Worm (Caenorhabditis elegans) whole organism, mixed stage, embryonic: ENCODE measurements around the gene oat-1.

ENCODE experiments used
- M03D4.4 ChIP-seq: sonication (generic microtip); optimal IDR thresholded peaks from 2 replicates; lab custom pipeline; 2017; ENCODE audit warnings: mild to moderate bottlenecking, missing genetic modification characterization, missing compliant biosample characterization
- bed-3 ChIP-seq: fragments of 200-800 bp; sonication (Bioruptor generic); optimal IDR thresholded peaks from 3 replicates; lab custom pipeline; 2018; ENCODE audit warnings: mild to moderate bottlenecking, missing genetic modification characterization, moderate library complexity, missing compliant biosample characterization
- blmp-1 ChIP-seq: fragments of 150-350 bp; optimal IDR thresholded peaks from 2 replicates; lab custom pipeline; 2014; ENCODE audit warnings: missing biosample characterization, missing genetic modification characterization
- ceh-39 ChIP-seq: fragments of 150-350 bp; optimal IDR thresholded peaks from 2 replicates; lab custom pipeline; 2014; ENCODE audit warnings: missing biosample characterization, missing genetic modification characterization
- ceh-43 ChIP-seq: fragments of 200-800 bp; sonication (Bioruptor generic); optimal IDR thresholded peaks from 2 replicates; lab custom pipeline; 2018; ENCODE audit warnings: mild to moderate bottlenecking, missing genetic modification characterization, moderate library complexity, missing compliant biosample characterization
- ceh-83 ChIP-seq: fragments of 200-800 bp; sonication (Bioruptor generic); optimal IDR thresholded peaks from 2 replicates; lab custom pipeline; 2018; ENCODE audit warnings: mild to moderate bottlenecking, missing genetic modification characterization, missing compliant biosample characterization
- ces-1 ChIP-seq: fragments of 150-350 bp; optimal IDR thresholded peaks from 2 replicates; lab custom pipeline; 2014; ENCODE audit warnings: missing biosample characterization, missing genetic modification reagents, missing genetic modification characterization
- cnd-1 ChIP-seq: fragments of 200-800 bp; sonication (Bioruptor generic); optimal IDR thresholded peaks from 2 replicates; lab custom pipeline; 2018; ENCODE audit warnings: mild to moderate bottlenecking, missing genetic modification characterization, missing compliant biosample characterization
- elt-1 ChIP-seq: sonication (generic microtip); optimal IDR thresholded peaks from 2 replicates; lab custom pipeline; 2017; ENCODE audit warnings: missing genetic modification characterization, mild to moderate bottlenecking, missing compliant biosample characterization, antibody characterized with exemption, moderate library complexity, borderline replicate concordance; ENCODE audit not compliant: insufficient read depth
- elt-3 ChIP-seq: fragments of 150-350 bp; optimal IDR thresholded peaks from 2 replicates; lab custom pipeline; 2014; ENCODE audit warnings: missing biosample characterization, missing genetic modification characterization
- flh-1 ChIP-seq: fragments of 200-800 bp; sonication (Bioruptor generic); optimal IDR thresholded peaks from 2 replicates; lab custom pipeline; 2018; ENCODE audit warnings: mild to moderate bottlenecking, missing genetic modification characterization, moderate library complexity, missing compliant biosample characterization
- ham-2 ChIP-seq: fragments of 200-800 bp; sonication (Bioruptor generic); optimal IDR thresholded peaks from 2 replicates; lab custom pipeline; 2018; ENCODE audit warnings: mild to moderate bottlenecking, missing genetic modification characterization, missing compliant biosample characterization
- lin-13 ChIP-seq: fragments of 150-350 bp; optimal IDR thresholded peaks from 2 replicates; lab custom pipeline; 2014; ENCODE audit warnings: missing biosample characterization, missing genetic modification characterization
- lin-32 ChIP-seq: fragments of 200-800 bp; sonication (Bioruptor generic); optimal IDR thresholded peaks from 2 replicates; lab custom pipeline; 2018; ENCODE audit warnings: mild to moderate bottlenecking, missing genetic modification characterization, missing compliant biosample characterization
- lsy-2 ChIP-seq: fragments of 150-350 bp; optimal IDR thresholded peaks from 2 replicates; lab custom pipeline; 2014; ENCODE audit warnings: missing biosample characterization, missing genetic modification characterization
- mep-1 ChIP-seq: fragments of 150-350 bp; optimal IDR thresholded peaks from 2 replicates; lab custom pipeline; 2017; ENCODE audit warnings: missing biosample characterization, missing genetic modification reagents, missing genetic modification characterization, inconsistent platforms
- mls-2 ChIP-seq: sonication (generic microtip); optimal IDR thresholded peaks from 2 replicates; lab custom pipeline; 2016; ENCODE audit warnings: mild to moderate bottlenecking, missing genetic modification characterization, moderate library complexity, missing compliant biosample characterization
- nhr-12 ChIP-seq: fragments of 150-350 bp; optimal IDR thresholded peaks from 2 replicates; lab custom pipeline; 2014; ENCODE audit warnings: missing biosample characterization, missing genetic modification characterization
- nhr-2 ChIP-seq: fragments of 150-350 bp; optimal IDR thresholded peaks from 2 replicates; lab custom pipeline; 2014; ENCODE audit warnings: missing biosample characterization, missing genetic modification characterization
- nhr-237 ChIP-seq: fragments of 150-350 bp; optimal IDR thresholded peaks from 2 replicates; lab custom pipeline; 2014; ENCODE audit warnings: missing biosample characterization, missing genetic modification characterization
- nhr-28 ChIP-seq: fragments of 150-350 bp; optimal IDR thresholded peaks from 2 replicates; lab custom pipeline; 2014; ENCODE audit warnings: missing biosample characterization, missing genetic modification characterization
- nhr-76 ChIP-seq: sonication (generic microtip); optimal IDR thresholded peaks from 2 replicates; lab custom pipeline; 2017; ENCODE audit warnings: missing biosample characterization, missing genetic modification characterization
- pha-4 ChIP-seq: fragments of 150-350 bp; optimal IDR thresholded peaks from 2 replicates; lab custom pipeline; 2018; ENCODE audit warnings: missing biosample characterization, missing genetic modification reagents, missing genetic modification characterization
- sem-2 ChIP-seq: fragments of 200-800 bp; sonication (Bioruptor generic); optimal IDR thresholded peaks from 2 replicates; lab custom pipeline; 2018; ENCODE audit warnings: mild to moderate bottlenecking, missing genetic modification characterization, missing compliant biosample characterization
- snpc-4 ChIP-seq: fragments of 150-350 bp; optimal IDR thresholded peaks from 2 replicates; lab custom pipeline; 2014; ENCODE audit warnings: missing biosample characterization, missing genetic modification characterization
- sptf-1 ChIP-seq: sonication (generic microtip); optimal IDR thresholded peaks from 2 replicates; lab custom pipeline; 2017; ENCODE audit warnings: mild to moderate bottlenecking, missing genetic modification characterization, moderate library complexity, missing compliant biosample characterization
- tbx-8 ChIP-seq: fragments of 200-800 bp; sonication (Bioruptor generic); optimal IDR thresholded peaks from 2 replicates; lab custom pipeline; 2018; ENCODE audit warnings: mild to moderate bottlenecking, missing genetic modification characterization, moderate library complexity, missing compliant biosample characterization
- unc-120 ChIP-seq: sonication (generic microtip); optimal IDR thresholded peaks from 2 replicates; lab custom pipeline; 2017; ENCODE audit warnings: missing genetic modification characterization, missing compliant biosample characterization; ENCODE audit not compliant: poor library complexity, severe bottlenecking
- unc-39 ChIP-seq: fragments of 150-350 bp; optimal IDR thresholded peaks from 2 replicates; lab custom pipeline; 2014; ENCODE audit warnings: missing biosample characterization, missing genetic modification characterization
- unc-62 ChIP-seq: fragments of 150-350 bp; optimal IDR thresholded peaks from 2 replicates; lab custom pipeline; 2014; ENCODE audit warnings: missing biosample characterization, missing genetic modification reagents, missing genetic modification characterization
- zip-8 ChIP-seq: fragments of 150-350 bp; optimal IDR thresholded peaks from 2 replicates; lab custom pipeline; 2014; ENCODE audit warnings: missing biosample characterization, missing genetic modification characterization

Gene oat-1

ce11 chrIV:8456899-8457298 is 15.5 kb downstream of the oat-1 start, which contains the start of gene syx-4:
syx-4 (plus strand) TSS chrIV:8457280.
- TF ChIP-seq elt-3 (tag; lab: Kevin White, UChicago) (no peak), unc-120 (no peak), ceh-83 (GFP tag; lab: Kevin White, UChicago) (no peak), lsy-2 (tag; lab: Kevin White, UChicago) (no peak), nhr-76 (tag; lab: Kevin White, UChicago) (no peak), ceh-43 (no peak)

ce11 chrIV:8454076-8454475 is 18.3 kb downstream of the oat-1 start:
- TF ChIP-seq lin-13 (tag; lab: Kevin White, UChicago) (no peak), tbx-8 (GFP tag; lab: Kevin White, UChicago) (no peak), ceh-43 (no peak), snpc-4 (no peak), zip-8 (tag; lab: Kevin White, UChicago) (no peak)

ce11 chrIV:8453178-8453577 is 19.2 kb downstream of the oat-1 start:
- TF ChIP-seq nhr-2 (tag; lab: Kevin White, UChicago) = no peak
- no peak for TF ChIP-seq nhr-28 (tag; lab: Kevin White, UChicago)
- TF ChIP-seq mep-1 (tag; lab: Kevin White, UChicago) = no peak
- TF ChIP-seq pha-4 (tag; lab: Kevin White, UChicago) = no peak
- TF ChIP-seq zip-8 (tag; lab: Kevin White, UChicago) = no peak
- TF ChIP-seq lsy-2 (tag; lab: Kevin White, UChicago) = no peak
- TF ChIP-seq elt-3 (tag; lab: Kevin White, UChicago) = no peak
- TF ChIP-seq blmp-1 (tag; lab: Kevin White, UChicago) = no peak
- no peak for TF ChIP-seq unc-39 (tag; lab: Kevin White, UChicago)
- TF ChIP-seq unc-120 = no peak
- no peak for TF ChIP-seq ceh-39 (tag; lab: Kevin White, UChicago)

ce11 chrIV:8451709-8452248 is 20.6 kb downstream of the oat-1 start, which contains the start of gene eppl-1:
eppl-1 (minus strand) TSS chrIV:8451759.
- TF ChIP-seq mls-2 (tag; lab: Kevin White, UChicago) = no peak

- peak; percentile 19 for TF ChIP-seq elt-3 (tag; lab: Kevin White, UChicago)
- TF ChIP-seq ces-1 = no peak
- TF ChIP-seq blmp-1 (tag; lab: Kevin White, UChicago) = no peak
- TF ChIP-seq, all 35 proteins: peak for 1
These were observed 21.9 kb downstream of the oat-1 start for ce11 chrIV:8450534-8450933.

ce11 chrIV:8449869-8450268 is 22.5 kb downstream of the oat-1 start:
- TF ChIP-seq unc-120 (no peak), blmp-1 (tag; lab: Kevin White, UChicago) (no peak), elt-1 (no peak), unc-62 (GFP tag; lab: Kevin White, UChicago) (no peak), nhr-12 (tag; lab: Kevin White, UChicago) (no peak), nhr-237 (tag; lab: Kevin White, UChicago) (no peak), lin-13 (tag; lab: Kevin White, UChicago) (no peak)

- TF ChIP-seq tbx-8 (GFP tag; lab: Kevin White, UChicago) (no peak), lsy-2 (tag; lab: Kevin White, UChicago) (no peak), mep-1 (tag; lab: Kevin White, UChicago) (no peak)
These were observed 25.5 kb downstream of the oat-1 start, which contains the start of gene T01B11.1 for ce11 chrIV:8446904-8447303. T01B11.1 (plus strand) TSS chrIV:8447204.

- TF ChIP-seq ham-2 (GFP tag; lab: Kevin White, UChicago) = peak; percentile 76
- TF ChIP-seq sptf-1 (tag; lab: Kevin White, UChicago) = peak; percentile 80
- TF ChIP-seq ceh-39 (tag; lab: Kevin White, UChicago) = peak; percentile 100
- no peak for TF ChIP-seq tbx-8 (GFP tag; lab: Kevin White, UChicago)
- TF ChIP-seq bed-3 = no peak
- TF ChIP-seq elt-3 (tag; lab: Kevin White, UChicago) = peak; percentile 46
- no peak for TF ChIP-seq lin-32 (GFP tag; lab: Kevin White, UChicago)
- peak; percentile 49 for TF ChIP-seq mls-2 (tag; lab: Kevin White, UChicago)
- TF ChIP-seq zip-8 (tag; lab: Kevin White, UChicago) = peak; percentile 25
- peak; percentile 66 for TF ChIP-seq nhr-12 (tag; lab: Kevin White, UChicago)
- TF ChIP-seq snpc-4 = no peak
- TF ChIP-seq M03D4.4 = peak; percentile 35
- peak; percentile 95 for TF ChIP-seq nhr-237 (tag; lab: Kevin White, UChicago)
- peak; percentile 51 for TF ChIP-seq unc-120
- TF ChIP-seq mep-1 (tag; lab: Kevin White, UChicago) = peak; percentile 99
- TF ChIP-seq blmp-1 (tag; lab: Kevin White, UChicago) = peak; percentile 23
- TF ChIP-seq unc-39 (tag; lab: Kevin White, UChicago) = no peak
- TF ChIP-seq ceh-43 = peak; percentile 51
- TF ChIP-seq flh-1 (GFP tag; lab: Kevin White, UChicago) = no peak
- peak; percentile 91 for TF ChIP-seq lin-13 (tag; lab: Kevin White, UChicago)
- TF ChIP-seq ceh-83 (GFP tag; lab: Kevin White, UChicago) = peak; percentile 80
- peak; percentile 89 for TF ChIP-seq unc-62 (GFP tag; lab: Kevin White, UChicago)
- peak; percentile 63 for TF ChIP-seq cnd-1 (tag; lab: Kevin White, UChicago)
- peak; percentile 16 for TF ChIP-seq sem-2
- TF ChIP-seq pha-4 (tag; lab: Kevin White, UChicago) = peak; percentile 98
- peak; percentile 83 for TF ChIP-seq ces-1
- TF ChIP-seq nhr-2 (tag; lab: Kevin White, UChicago) = peak; percentile 64
- TF ChIP-seq nhr-76 (tag; lab: Kevin White, UChicago) = no peak
These were observed 39.7 kb downstream of the oat-1 start, which contains the start of the genes T26A8.4 and pdtf-1 for ce11 chrIV:8432709-8433108. T26A8.4 (minus strand) TSS chrIV:8432893. pdtf-1 (plus strand) TSS chrIV:8433038.
